Fruit fly (Drosophila melanogaster) whole organism, embryonic: ENCODE results near the gene CG14280.

Experiments
- ATbp ChIP-seq: fragments of 200-800 bp; sonication (Bioruptor generic); optimal IDR thresholded peaks from 2 replicates; lab custom pipeline; 2017; ENCODE audit warnings: missing biosample characterization, mild to moderate bottlenecking, missing genetic modification characterization, missing genetic modification reagents
- CG10274 ChIP-seq: fragments of 200-800 bp; sonication (Bioruptor generic); optimal IDR thresholded peaks from 3 replicates; lab custom pipeline; 2017; ENCODE audit warnings: missing biosample characterization, mild to moderate bottlenecking, missing genetic modification characterization
- CG10321 ChIP-seq: fragments of 200-800 bp; sonication (Bioruptor generic); IDR thresholded peaks from 2 replicates; pipeline ENCODE4 v1.3.6; 2022; ENCODE audit warnings: missing biosample characterization, missing genetic modification characterization
- CG10462 ChIP-seq: fragments of 200-800 bp; sonication (Bioruptor generic); optimal IDR thresholded peaks from 2 replicates; lab custom pipeline; 2016; ENCODE audit warnings: missing biosample characterization, missing genetic modification characterization
- CG10654 ChIP-seq: fragments of 200-800 bp; sonication (Bioruptor generic); optimal IDR thresholded peaks from 2 replicates; lab custom pipeline; 2016; ENCODE audit warnings: missing biosample characterization, missing genetic modification characterization
- CG13123 ChIP-seq: fragments of 200-800 bp; sonication (Bioruptor generic); optimal IDR thresholded peaks from 2 replicates; lab custom pipeline; 2016; ENCODE audit warnings: missing biosample characterization, missing genetic modification characterization
- CG13424 ChIP-seq: fragments of 200-800 bp; sonication (Bioruptor generic); optimal IDR thresholded peaks from 2 replicates; lab custom pipeline; 2019; ENCODE audit warnings: missing biosample characterization, mild to moderate bottlenecking, missing genetic modification characterization, moderate library complexity
- CG13894 ChIP-seq: fragments of 200-800 bp; sonication (Bioruptor generic); optimal IDR thresholded peaks from 3 replicates; lab custom pipeline; 2018; ENCODE audit warnings: missing biosample characterization, mild to moderate bottlenecking, missing genetic modification characterization, moderate library complexity
- CG18764 ChIP-seq: fragments of 200-800 bp; sonication (Bioruptor generic); optimal IDR thresholded peaks from 3 replicates; lab custom pipeline; 2016; ENCODE audit warnings: missing biosample characterization, missing genetic modification characterization
- CG2202 ChIP-seq: fragments of 200-800 bp; sonication (Bioruptor generic); optimal IDR thresholded peaks from 2 replicates; lab custom pipeline; 2018; ENCODE audit warnings: missing biosample characterization, mild to moderate bottlenecking, missing genetic modification characterization
- CG2875 ChIP-seq: fragments of 200-800 bp; sonication (Bioruptor generic); optimal IDR thresholded peaks from 2 replicates; lab custom pipeline; 2017; ENCODE audit warnings: missing biosample characterization, mild to moderate bottlenecking, missing genetic modification characterization, missing genetic modification reagents
- CG3163 ChIP-seq: fragments of 200-800 bp; sonication (Bioruptor generic); optimal IDR thresholded peaks from 3 replicates; lab custom pipeline; 2016; ENCODE audit warnings: missing biosample characterization, missing genetic modification characterization
- CG32532 ChIP-seq: fragments of 200-800 bp; sonication (Bioruptor generic); IDR thresholded peaks from 2 replicates; pipeline ENCODE4 v1.3.6; 2022; ENCODE audit warnings: missing biosample characterization, missing genetic modification characterization
- CG32767 ChIP-seq: fragments of 200-800 bp; sonication (Bioruptor generic); IDR thresholded peaks from 2 replicates; pipeline ENCODE4 v1.3.6; 2022; ENCODE audit warnings: missing biosample characterization, missing genetic modification characterization
- CG3281 ChIP-seq: fragments of 200-800 bp; sonication (Bioruptor generic); optimal IDR thresholded peaks from 3 replicates; lab custom pipeline; 2017; ENCODE audit warnings: missing biosample characterization, mild to moderate bottlenecking, missing genetic modification characterization
- CG4282 ChIP-seq: fragments of 200-800 bp; sonication (Bioruptor generic); optimal IDR thresholded peaks from 2 replicates; lab custom pipeline; 2016; ENCODE audit warnings: missing biosample characterization, missing genetic modification characterization
- CG5953 ChIP-seq: fragments of 200-800 bp; sonication (Bioruptor generic); IDR thresholded peaks from 2 replicates; pipeline ENCODE4 v1.3.6; 2022; ENCODE audit warnings: missing biosample characterization, missing genetic modification characterization
- CG6689 ChIP-seq: fragments of 200-800 bp; sonication (Bioruptor generic); IDR thresholded peaks from 2 replicates; pipeline ENCODE4 v1.3.6; 2022; ENCODE audit warnings: missing biosample characterization, missing genetic modification characterization
- CG6765 ChIP-seq: fragments of 200-800 bp; sonication (Bioruptor generic); optimal IDR thresholded peaks from 3 replicates; lab custom pipeline; 2017; ENCODE audit warnings: missing biosample characterization, mild to moderate bottlenecking, missing genetic modification characterization
- CG7271 ChIP-seq: fragments of 200-800 bp; sonication (Bioruptor generic); optimal IDR thresholded peaks from 2 replicates; lab custom pipeline; 2018; ENCODE audit warnings: missing biosample characterization, mild to moderate bottlenecking, missing genetic modification characterization, moderate library complexity
- CG7928 ChIP-seq: fragments of 200-800 bp; sonication (Bioruptor generic); optimal IDR thresholded peaks from 2 replicates; lab custom pipeline; 2017; ENCODE audit warnings: missing biosample characterization, mild to moderate bottlenecking, missing genetic modification characterization
- CG7963 ChIP-seq: fragments of 200-800 bp; sonication (Bioruptor generic); IDR thresholded peaks from 3 replicates; pipeline ENCODE4 v1.3.6; 2022; ENCODE audit warnings: missing biosample characterization, missing genetic modification characterization; ENCODE audit not compliant: partially characterized antibody
- CG9609 ChIP-seq: fragments of 200-800 bp; sonication (Bioruptor generic); optimal IDR thresholded peaks from 3 replicates; lab custom pipeline; 2016; ENCODE audit warnings: missing biosample characterization, missing genetic modification characterization
- CG9817 ChIP-seq: fragments of 200-800 bp; sonication (Bioruptor generic); optimal IDR thresholded peaks from 2 replicates; lab custom pipeline; 2018; ENCODE audit warnings: missing biosample characterization, mild to moderate bottlenecking, missing genetic modification characterization, moderate library complexity
- Dp ChIP-seq: fragments of 200-800 bp; sonication (Bioruptor generic); optimal IDR thresholded peaks from 2 replicates; lab custom pipeline; 2018; ENCODE audit warnings: missing biosample characterization, mild to moderate bottlenecking, missing genetic modification characterization, moderate library complexity
- Ets65A ChIP-seq: fragments of 200-800 bp; sonication (Bioruptor generic); peaks from one replicate; lab custom pipeline; 2016; ENCODE audit warnings: missing biosample characterization, missing genetic modification characterization
- Gsc ChIP-seq: fragments of 200-800 bp; sonication (Bioruptor generic); IDR thresholded peaks from 2 replicates; pipeline ENCODE4 v1.3.6; 2022; ENCODE audit warnings: missing biosample characterization, missing genetic modification characterization
- HLH4C ChIP-seq: fragments of 200-800 bp; sonication (Bioruptor generic); IDR thresholded peaks from 3 replicates; pipeline ENCODE4 v1.3.6; 2022; ENCODE audit warnings: missing biosample characterization, missing genetic modification characterization; ENCODE audit not compliant: partially characterized antibody
- Hey ChIP-seq: fragments of 200-800 bp; sonication (Bioruptor generic); optimal IDR thresholded peaks from 3 replicates; lab custom pipeline; 2018; ENCODE audit warnings: missing biosample characterization, mild to moderate bottlenecking, missing genetic modification characterization
- Hr39 ChIP-seq: fragments of >200 bp; optimal IDR thresholded peaks from 2 replicates; lab custom pipeline; 2017
- MTF-1 ChIP-seq: fragments of 200-800 bp; sonication (Bioruptor generic); optimal IDR thresholded peaks from 2 replicates; lab custom pipeline; 2018; ENCODE audit warnings: missing biosample characterization, mild to moderate bottlenecking, missing genetic modification characterization, borderline replicate concordance
- NK7.1 ChIP-seq: fragments of 200-800 bp; sonication (Bioruptor generic); optimal IDR thresholded peaks from 3 replicates; lab custom pipeline; 2016; ENCODE audit warnings: missing biosample characterization, missing genetic modification characterization
- Nf-YB ChIP-seq: fragments of 200-800 bp; sonication (Bioruptor generic); optimal IDR thresholded peaks from 3 replicates; lab custom pipeline; 2019; ENCODE audit warnings: missing biosample characterization, mild to moderate bottlenecking, missing genetic modification characterization, moderate library complexity
- Rfx ChIP-seq: fragments of 200-800 bp; sonication (Bioruptor generic); IDR thresholded peaks from 2 replicates; pipeline ENCODE4 v1.3.6; 2022; ENCODE audit warnings: missing biosample characterization, missing genetic modification characterization
- Sin3A ChIP-seq: fragments of >200 bp; optimal IDR thresholded peaks from 2 replicates; lab custom pipeline; 2018
- ac ChIP-seq: fragments of 200-800 bp; sonication (Bioruptor generic); optimal IDR thresholded peaks from 3 replicates; lab custom pipeline; 2017; ENCODE audit warnings: missing biosample characterization, mild to moderate bottlenecking, missing genetic modification characterization
- al ChIP-seq: fragments of 200-800 bp; sonication (Bioruptor generic); IDR thresholded peaks from 2 replicates; pipeline ENCODE4 v1.3.6; 2022; ENCODE audit warnings: missing biosample characterization, missing genetic modification characterization
- bsh ChIP-seq, 2 experiments: fragments of 200-800 bp; sonication (Bioruptor generic); optimal IDR thresholded peaks; 2 replicates each; lab custom pipeline; 2017 to 2018; ENCODE audit warnings: mild to moderate bottlenecking in 2 of 2, missing biosample characterization in 2 of 2, missing genetic modification characterization in 2 of 2, moderate library complexity in 1 of 2
- ci ChIP-seq: fragments of 200-800 bp; sonication (Bioruptor generic); IDR thresholded peaks from 3 replicates; pipeline ENCODE4 v1.3.6; 2022; ENCODE audit warnings: missing biosample characterization, missing genetic modification characterization
- dmrt11E ChIP-seq: fragments of 200-800 bp; sonication (Bioruptor generic); optimal IDR thresholded peaks from 3 replicates; lab custom pipeline; 2018; ENCODE audit warnings: missing biosample characterization, mild to moderate bottlenecking, missing genetic modification characterization, moderate library complexity
- esg ChIP-seq: fragments of 200-800 bp; sonication (Bioruptor generic); conservative IDR thresholded peaks from 2 replicates; pipeline ENCODE4 v1.3.6; 2022; ENCODE audit warnings: missing biosample characterization, missing genetic modification characterization
- fu2 ChIP-seq: fragments of 200-800 bp; sonication (Bioruptor generic); optimal IDR thresholded peaks from 2 replicates; lab custom pipeline; 2016; ENCODE audit warnings: missing biosample characterization, missing genetic modification characterization
- h ChIP-seq: fragments of >200 bp; optimal IDR thresholded peaks from 2 replicates; lab custom pipeline; 2017
- kah ChIP-seq: fragments of 200-800 bp; sonication (Bioruptor generic); optimal IDR thresholded peaks from 2 replicates; lab custom pipeline; 2018; ENCODE audit warnings: missing biosample characterization, mild to moderate bottlenecking, missing genetic modification characterization
- ken ChIP-seq: fragments of 200-800 bp; sonication (Bioruptor generic); IDR thresholded peaks from 3 replicates; pipeline ENCODE4 v1.3.6; 2022; ENCODE audit warnings: missing biosample characterization, missing genetic modification characterization
- luna ChIP-seq: fragments of 200-800 bp; sonication (Bioruptor generic); optimal IDR thresholded peaks from 2 replicates; lab custom pipeline; 2016; ENCODE audit warnings: missing biosample characterization, missing genetic modification characterization
- psq ChIP-seq: fragments of 200-800 bp; sonication (Bioruptor generic); optimal IDR thresholded peaks from 2 replicates; lab custom pipeline; 2017; ENCODE audit warnings: missing biosample characterization, missing genetic modification characterization
- sim ChIP-seq: fragments of 200-800 bp; sonication (Bioruptor generic); IDR thresholded peaks from 2 replicates; pipeline ENCODE4 v1.3.6; 2022; ENCODE audit warnings: missing biosample characterization, missing genetic modification characterization
- sna ChIP-seq: fragments of 200-800 bp; sonication (Bioruptor generic); IDR thresholded peaks from 2 replicates; pipeline ENCODE4 v1.3.6; 2022; ENCODE audit warnings: missing biosample characterization, missing genetic modification characterization; ENCODE audit not compliant: partially characterized antibody
- sug ChIP-seq: fragments of 200-800 bp; optimal IDR thresholded peaks from 2 replicates; lab custom pipeline; 2019; ENCODE audit warnings: missing biosample characterization, mild to moderate bottlenecking, missing genetic modification characterization, moderate library complexity
- tin ChIP-seq: fragments of 200-800 bp; sonication (Bioruptor generic); optimal IDR thresholded peaks from 3 replicates; lab custom pipeline; 2016; ENCODE audit warnings: missing biosample characterization, missing genetic modification characterization
- tup ChIP-seq: fragments of 200-800 bp; sonication (Bioruptor generic); optimal IDR thresholded peaks from 2 replicates; lab custom pipeline; 2016; ENCODE audit warnings: missing biosample characterization, mild to moderate bottlenecking, missing genetic modification characterization, moderate library complexity
- twi ChIP-seq: fragments of 200-800 bp; optimal IDR thresholded peaks from 2 replicates; lab custom pipeline; 2019; ENCODE audit warnings: missing biosample characterization, mild to moderate bottlenecking, missing genetic modification characterization, moderate library complexity

CG14280 gene

dm6 chr3R:19223369-19223768 lies 33.2 kb upstream of the CG14280 start (continued):
- TF ChIP-seq bsh (GFP tag; optimal IDR thresholded peaks at IDR 0.05; lab: Kevin White, UChicago), result no peak
- TF ChIP-seq kah, result no peak
- no peak for TF ChIP-seq fu2 (GFP tag; lab: Kevin White, UChicago)
- no peak for TF ChIP-seq NK7.1
- no peak for TF ChIP-seq tin
- no peak for TF ChIP-seq CG9817 (tag; lab: Kevin White, UChicago)
- no peak for TF ChIP-seq tup (GFP tag; lab: Kevin White, UChicago)
- TF ChIP-seq ken (GFP tag; lab: Robert Waterston, UW), result no peak
- TF ChIP-seq ac (GFP tag; lab: Kevin White, UChicago), result no peak
- TF ChIP-seq dmrt11E (tag; lab: Kevin White, UChicago), result no peak
- TF ChIP-seq h (lab: Kevin White, UChicago), result no peak
- no peak for TF ChIP-seq CG32767 (GFP tag; lab: Robert Waterston, UW)
- TF ChIP-seq CG4282, result no peak
- TF ChIP-seq CG10654 (GFP tag; lab: Kevin White, UChicago), result no peak
- no peak for TF ChIP-seq psq (GFP tag; lab: Kevin White, UChicago)
- no peak for TF ChIP-seq MTF-1 (GFP tag; lab: Kevin White, UChicago)
- TF ChIP-seq CG18764 (GFP tag; lab: Kevin White, UChicago), result no peak
- no peak for TF ChIP-seq sim (GFP tag; lab: Robert Waterston, UW)
- no peak for TF ChIP-seq sna (GFP tag; lab: Robert Waterston, UW)
- TF ChIP-seq Hr39 (lab: Kevin White, UChicago), result no peak
- no peak for TF ChIP-seq CG3163 (GFP tag; lab: Kevin White, UChicago)
- no peak for TF ChIP-seq CG2202
- no peak for TF ChIP-seq ATbp (GFP tag; lab: Kevin White, UChicago)
- TF ChIP-seq HLH4C (GFP tag; lab: Robert Waterston, UW), result no peak
- TF ChIP-seq CG13424 (tag; lab: Kevin White, UChicago), result no peak
- no peak for TF ChIP-seq CG13123 (GFP tag; lab: Kevin White, UChicago)
- TF ChIP-seq CG7963 (GFP tag; lab: Robert Waterston, UW), result no peak
- TF ChIP-seq Rfx (GFP tag; lab: Robert Waterston, UW), result peak; percentile 19; the same call in 1 of the 2 replicates
- peak; percentile 92 for TF ChIP-seq sug
- TF ChIP-seq CG7271, result no peak
- no peak for TF ChIP-seq Sin3A
- TF ChIP-seq CG32532 (GFP tag; lab: Robert Waterston, UW), result no peak
- TF ChIP-seq CG7928 (GFP tag; lab: Kevin White, UChicago), result no peak
- no peak for TF ChIP-seq CG9609 (GFP tag; lab: Kevin White, UChicago)
- no peak for TF ChIP-seq twi (tag; lab: Kevin White, UChicago)
- no peak for TF ChIP-seq CG6765 (GFP tag; lab: Kevin White, UChicago)
- TF ChIP-seq Ets65A, result no peak
- TF ChIP-seq CG10274 (GFP tag; lab: Kevin White, UChicago), result no peak
- TF ChIP-seq ci (GFP tag; lab: Robert Waterston, UW), result peak; percentile 17; the same call in 1 of the 3 replicates
- no peak for TF ChIP-seq Dp (GFP tag; lab: Kevin White, UChicago)
- TF ChIP-seq CG6689 (GFP tag; lab: Robert Waterston, UW), result no peak
- no peak for TF ChIP-seq Gsc
- peak; percentile 61 for TF ChIP-seq CG13894 (tag; lab: Kevin White, UChicago)
- TF ChIP-seq CG2875 (GFP tag; lab: Kevin White, UChicago), result no peak
- no peak for TF ChIP-seq esg
- TF ChIP-seq CG10321 (GFP tag; lab: Robert Waterston, UW), result no peak
- no peak for TF ChIP-seq al (GFP tag; lab: Robert Waterston, UW)
- TF ChIP-seq CG5953, result no peak
- TF ChIP-seq Nf-YB, result peak; percentile 26
- TF ChIP-seq CG10462 (GFP tag; lab: Kevin White, UChicago), result no peak
- peak; percentile 28 for TF ChIP-seq CG3281 (GFP tag; lab: Kevin White, UChicago)
- no peak for TF ChIP-seq luna (GFP tag; lab: Kevin White, UChicago)
- peak; percentile 70 for TF ChIP-seq Hey
